Fruit fly (Drosophila melanogaster): Measurements from ENCODE around the gene CG3961.

DNA sequence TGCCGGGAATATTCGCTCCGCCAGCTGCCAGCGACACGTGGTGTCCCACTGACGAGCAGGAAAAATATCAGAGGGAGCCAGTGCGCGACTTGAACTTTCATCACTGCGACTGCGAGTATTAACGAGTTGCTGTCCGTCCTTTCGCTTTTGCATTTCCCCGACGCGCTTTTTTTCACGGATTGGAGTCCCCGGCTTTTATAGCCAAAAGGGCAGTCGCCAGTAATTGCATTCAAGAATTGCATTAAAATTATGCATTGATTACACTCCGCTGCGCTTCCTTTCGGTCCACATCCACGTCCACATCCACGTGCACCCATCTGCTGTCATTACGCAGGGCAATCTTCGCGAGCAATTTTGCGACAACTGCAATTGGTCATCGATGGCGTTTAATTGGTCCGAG lies 20.8 kb upstream of the CG3961 start, which contains the start of gene Ir75d:
- TF ChIP-seq H2.0 (GFP tag; IDR thresholded peaks at IDR 0.05) (no peak), klu (GFP tag; IDR thresholded peaks at IDR 0.05) (no peak), CG11723 (GFP tag; optimal IDR thresholded peaks at IDR 0.05) (no peak), Camta (GFP tag; optimal IDR thresholded peaks at IDR 0.05) (no peak), CG7745 (tag; optimal IDR thresholded peaks at IDR 0.05) (no peak), Xbp1 (GFP tag; optimal IDR thresholded peaks at IDR 0.05) (no peak), psq (GFP tag; optimal IDR thresholded peaks at IDR 0.05) (no peak), CG17568 (GFP tag; optimal IDR thresholded peaks at IDR 0.05) (no peak)

Data from whole organism, embryonic.